Worm (Caenorhabditis elegans): Measurements from ENCODE around the gene algn-1.

Gene algn-1

DNA sequence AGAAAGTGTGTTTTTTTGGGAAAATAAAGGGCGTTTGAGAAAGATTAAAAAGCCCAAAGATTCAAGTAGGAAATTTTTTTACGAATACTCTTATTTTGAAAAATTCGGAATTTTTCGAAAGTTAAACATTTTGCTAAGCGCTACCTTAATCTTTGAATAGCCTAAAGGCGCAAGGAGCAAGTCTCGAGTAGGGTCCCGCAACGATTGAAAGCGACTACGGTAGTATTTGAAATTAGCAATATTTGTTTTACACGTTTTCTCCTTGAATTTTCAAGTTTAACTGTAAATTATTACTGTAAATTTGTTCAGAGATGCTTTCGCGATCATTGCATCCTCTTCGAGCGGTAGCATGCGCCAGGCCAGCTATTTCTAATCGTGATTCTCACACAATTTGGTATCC lies 5.0 kb downstream of the algn-1 start, which contains the start of gene nduf-2.2:
nduf-2.2 (plus strand) TSS at position 310 of the 400 bp plus-strand sequence.
- TF ChIP-seq mep-1 (tag; optimal IDR thresholded peaks at IDR 0.05) (no peak), nhr-2 (tag; optimal IDR thresholded peaks at IDR 0.05) (no peak), ztf-11 (tag; optimal IDR thresholded peaks at IDR 0.05) (no peak), nhr-12 (tag; optimal IDR thresholded peaks at IDR 0.05) (no peak), sptf-1 (tag; optimal IDR thresholded peaks at IDR 0.05) (no peak), mls-2 (tag; optimal IDR thresholded peaks at IDR 0.05) (no peak), ceh-83 (GFP tag; optimal IDR thresholded peaks at IDR 0.05) (no peak), nhr-237 (tag; optimal IDR thresholded peaks at IDR 0.05) (no peak), blmp-1 (tag; optimal IDR thresholded peaks at IDR 0.05) (no peak), lsy-2 (tag; optimal IDR thresholded peaks at IDR 0.05) (no peak), zip-8 (tag; optimal IDR thresholded peaks at IDR 0.05) (no peak), unc-62 (GFP tag; optimal IDR thresholded peaks at IDR 0.05) (no peak), pha-4 (tag; optimal IDR thresholded peaks at IDR 0.05) (no peak), ham-2 (GFP tag; optimal IDR thresholded peaks at IDR 0.05) (no peak), hlh-1 (tag; optimal IDR thresholded peaks at IDR 0.05) (no peak), drap-1 (GFP tag; optimal IDR thresholded peaks at IDR 0.05) (no peak), ces-1 (GFP tag; optimal IDR thresholded peaks at IDR 0.05) (no peak), cnd-1 (tag; optimal IDR thresholded peaks at IDR 0.05) (no peak), nhr-28 (tag; optimal IDR thresholded peaks at IDR 0.05) (no peak), bed-3 (GFP tag; optimal IDR thresholded peaks at IDR 0.05) (no peak)

DNA sequence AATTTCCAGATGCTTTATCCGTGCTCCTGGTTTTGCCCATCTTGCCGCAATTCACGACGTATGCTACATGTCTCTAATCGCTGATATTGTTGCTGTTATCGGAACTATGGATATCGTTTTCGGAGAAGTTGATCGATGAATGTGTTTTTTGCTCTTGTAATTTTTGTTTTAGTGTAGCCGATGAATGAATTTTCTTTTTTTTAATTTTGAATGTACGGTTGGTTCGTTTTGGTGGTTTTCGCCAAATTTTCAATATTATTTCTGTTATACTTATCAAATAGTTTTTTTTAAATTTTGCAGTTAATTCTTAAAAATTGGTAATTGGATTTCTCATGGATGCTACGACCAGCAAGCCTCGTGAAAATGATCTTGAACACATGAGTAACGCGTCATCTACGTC lies 7.1 kb downstream of the algn-1 start, which contains the start of gene T26A5.2:
T26A5.2 (plus strand) TSS at position 301 of the 400 bp plus-strand sequence.
- TF ChIP-seq tbx-8 (GFP tag; optimal IDR thresholded peaks at IDR 0.05) = no peak
- no peak for TF ChIP-seq ceh-43 (GFP tag; optimal IDR thresholded peaks at IDR 0.05)
- no peak for TF ChIP-seq nhr-28 (tag; optimal IDR thresholded peaks at IDR 0.05)
- TF ChIP-seq unc-62 (GFP tag; optimal IDR thresholded peaks at IDR 0.05) = no peak
- TF ChIP-seq unc-39 (tag; optimal IDR thresholded peaks at IDR 0.05) = no peak
- TF ChIP-seq ham-2 (GFP tag; optimal IDR thresholded peaks at IDR 0.05) = no peak
- no peak for TF ChIP-seq sptf-1 (tag; optimal IDR thresholded peaks at IDR 0.05)
- TF ChIP-seq ces-1 (GFP tag; optimal IDR thresholded peaks at IDR 0.05) = no peak
- TF ChIP-seq nhr-2 (tag; optimal IDR thresholded peaks at IDR 0.05) = no peak
- no peak for TF ChIP-seq lsy-2 (tag; optimal IDR thresholded peaks at IDR 0.05)
- TF ChIP-seq mep-1 (tag; optimal IDR thresholded peaks at IDR 0.05) = no peak
- no peak for TF ChIP-seq unc-120 (tag; optimal IDR thresholded peaks at IDR 0.05; ENCODE audit: poor library complexity, severe bottlenecking)
- TF ChIP-seq lin-32 (GFP tag; optimal IDR thresholded peaks at IDR 0.05) = no peak
- TF ChIP-seq bed-3 (GFP tag; optimal IDR thresholded peaks at IDR 0.05) = no peak
- no peak for TF ChIP-seq cnd-1 (tag; optimal IDR thresholded peaks at IDR 0.05)

DNA sequence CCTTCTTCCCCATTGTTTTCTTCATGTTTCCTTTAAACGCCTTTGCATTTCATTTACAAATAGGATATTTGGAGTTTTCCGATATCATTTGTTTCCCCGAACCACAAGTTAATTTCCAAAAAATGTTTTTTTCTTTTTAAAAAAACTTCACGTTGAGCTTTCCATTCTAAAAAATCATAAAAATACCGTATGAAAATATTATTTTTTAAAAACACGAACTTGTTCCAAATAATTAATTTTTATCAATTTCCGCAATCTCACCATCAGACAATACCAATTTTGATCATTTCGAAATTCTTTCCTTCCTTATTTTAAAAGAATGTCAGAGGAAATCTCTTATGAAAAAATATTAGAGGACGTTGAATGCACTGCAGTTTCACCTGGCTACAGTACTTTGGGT lies 11.5 kb downstream of the algn-1 start, which contains the start of gene wht-6:
wht-6 (plus strand) TSS at position 301 of the 400 bp plus-strand sequence.
- no peak for TF ChIP-seq nhr-12 (tag; optimal IDR thresholded peaks at IDR 0.05)
- TF ChIP-seq ceh-83 (GFP tag; optimal IDR thresholded peaks at IDR 0.05) = no peak
- no peak for TF ChIP-seq unc-39 (tag; optimal IDR thresholded peaks at IDR 0.05)
- no peak for TF ChIP-seq ceh-43 (GFP tag; optimal IDR thresholded peaks at IDR 0.05)
- no peak for TF ChIP-seq ces-1 (GFP tag; optimal IDR thresholded peaks at IDR 0.05)
- TF ChIP-seq unc-120 (tag; optimal IDR thresholded peaks at IDR 0.05; ENCODE audit: poor library complexity, severe bottlenecking) = no peak
- no peak for TF ChIP-seq mab-5 (tag; optimal IDR thresholded peaks at IDR 0.05)

DNA sequence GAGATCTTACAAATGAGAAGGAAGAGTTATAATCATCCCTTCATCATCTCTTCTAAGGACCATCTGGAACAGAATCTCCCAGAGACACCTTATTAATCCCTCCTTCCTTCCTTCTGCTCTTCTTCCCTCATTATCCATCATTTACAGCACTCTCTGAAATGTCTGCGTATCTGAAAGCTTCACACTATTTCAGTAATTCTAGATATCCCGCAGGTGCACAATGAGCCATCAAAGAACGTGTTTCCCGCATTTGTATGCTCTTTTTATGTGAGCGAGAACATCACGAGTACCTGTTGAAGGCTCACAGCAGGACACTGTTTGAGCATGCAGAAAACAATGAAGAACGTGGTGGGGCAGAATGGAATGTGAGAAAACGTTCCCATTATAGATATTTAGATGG lies 16.5 kb downstream of the algn-1 start:
- TF ChIP-seq elt-1 (tag; optimal IDR thresholded peaks at IDR 0.05; ENCODE audit: borderline replicate concordance, insufficient read depth) = peak; percentile 51
- no peak for TF ChIP-seq nhr-28 (tag; optimal IDR thresholded peaks at IDR 0.05)
- no peak for TF ChIP-seq lin-13 (tag; optimal IDR thresholded peaks at IDR 0.05)
- peak; percentile 65 for TF ChIP-seq nhr-2 (tag; optimal IDR thresholded peaks at IDR 0.05)

DNA sequence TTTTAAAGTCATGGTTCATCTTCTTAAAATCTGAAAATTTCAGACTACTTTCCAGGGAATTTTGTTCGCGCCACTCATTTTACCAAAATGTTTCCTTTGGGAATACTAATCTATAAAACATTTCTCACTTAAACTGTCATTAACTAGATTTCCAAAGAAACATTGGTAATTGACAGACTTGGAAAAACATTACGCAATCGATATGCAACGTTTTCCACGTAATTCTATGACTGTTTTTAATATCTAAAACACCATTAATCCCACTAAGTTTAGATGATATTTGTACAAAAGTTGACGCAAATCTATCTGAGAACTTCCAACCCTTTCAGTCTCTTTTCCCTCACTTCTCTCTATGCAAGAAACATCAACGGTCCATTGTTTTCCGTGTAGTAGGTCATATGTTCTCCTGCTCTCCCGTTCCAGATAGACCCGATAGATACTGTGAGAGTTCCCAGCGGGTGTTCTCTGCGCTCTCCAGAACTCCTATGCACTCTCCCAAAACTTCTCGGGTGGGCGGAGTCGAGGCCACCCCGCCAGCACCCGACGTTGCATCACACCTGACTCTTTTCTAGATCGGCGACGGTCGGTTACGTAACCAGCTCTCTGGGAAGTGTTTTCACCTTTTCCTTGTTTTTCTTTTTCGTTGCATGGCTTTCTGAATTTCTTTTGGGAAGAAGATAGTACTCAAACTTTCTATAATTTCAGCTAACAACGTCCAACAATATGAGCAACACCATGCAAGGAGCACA lies 18.5 kb downstream of the algn-1 start, which contains the start of gene zip-8:
zip-8 (plus strand) TSS at position 700 of the 749 bp plus-strand sequence.
- TF ChIP-seq mab-5 (tag; optimal IDR thresholded peaks at IDR 0.05) = no peak
- TF ChIP-seq zip-8 (tag; optimal IDR thresholded peaks at IDR 0.05) = peak; percentile 98

All from whole organism, mixed stage, embryonic.